Worm (Caenorhabditis elegans) whole organism, young adult: Measurements from ENCODE around the gene B0563.9.
A peak's percentile ranks its signal among the peaks of the same experiment; 100 is the strongest.

ENCODE experiments used
- C17E4.6 ChIP-seq: fragments of 200-800 bp; sonication (Bioruptor generic); IDR thresholded peaks from 2 replicates; pipeline ENCODE4 v1.3.6; 2022; ENCODE audit warnings: missing genetic modification reagents, missing genetic modification characterization, missing compliant biosample characterization
- K12H6.12 ChIP-seq: fragments of 200-800 bp; sonication (Bioruptor generic); optimal IDR thresholded peaks from 2 replicates; lab custom pipeline; 2018; ENCODE audit warnings: mild to moderate bottlenecking, missing genetic modification characterization, missing compliant biosample characterization
- Y56A3A.18 ChIP-seq: fragments of 200-800 bp; sonication (Bioruptor generic); IDR thresholded peaks from 2 replicates; pipeline ENCODE4 v1.3.6; 2022; ENCODE audit warnings: missing genetic modification reagents, missing genetic modification characterization, missing compliant biosample characterization
- akir-1 ChIP-seq: fragments of 200-800 bp; sonication (Bioruptor generic); optimal IDR thresholded peaks from 2 replicates; lab custom pipeline; 2018; ENCODE audit warnings: mild to moderate bottlenecking, missing genetic modification characterization, moderate library complexity, missing compliant biosample characterization
- attf-5 ChIP-seq: fragments of 200-800 bp; sonication (Bioruptor generic); optimal IDR thresholded peaks from 2 replicates; lab custom pipeline; 2018; ENCODE audit warnings: mild to moderate bottlenecking, missing genetic modification characterization, missing compliant biosample characterization
- bed-2 ChIP-seq: fragments of 200-800 bp; sonication (Bioruptor generic); IDR thresholded peaks from 2 replicates; pipeline ENCODE4 v1.3.6; 2022; ENCODE audit warnings: missing genetic modification reagents, missing genetic modification characterization, missing compliant biosample characterization
- ccch-3 ChIP-seq: fragments of 200-800 bp; sonication (Bioruptor generic); optimal IDR thresholded peaks from 2 replicates; lab custom pipeline; 2018; ENCODE audit warnings: mild to moderate bottlenecking, missing genetic modification characterization, missing compliant biosample characterization
- ceh-100 ChIP-seq: fragments of 200-800 bp; sonication (Bioruptor generic); IDR thresholded peaks from 2 replicates; pipeline ENCODE4 v1.3.6; 2022; ENCODE audit warnings: missing genetic modification reagents, missing genetic modification characterization, missing compliant biosample characterization
- ceh-27 ChIP-seq: fragments of 200-800 bp; sonication (Bioruptor generic); optimal IDR thresholded peaks from 2 replicates; lab custom pipeline; 2018; ENCODE audit warnings: mild to moderate bottlenecking, missing genetic modification characterization, moderate library complexity, missing compliant biosample characterization
- ceh-79 ChIP-seq: sonication (generic microtip); optimal IDR thresholded peaks from 2 replicates; lab custom pipeline; 2017; ENCODE audit warnings: mild to moderate bottlenecking, missing genetic modification characterization, missing compliant biosample characterization
- chd-7 ChIP-seq: sonication (generic microtip); optimal IDR thresholded peaks from 2 replicates; lab custom pipeline; 2016; ENCODE audit warnings: mild to moderate bottlenecking, missing genetic modification characterization, moderate library complexity, missing compliant biosample characterization
- die-1 ChIP-seq: sonication (generic microtip); optimal IDR thresholded peaks from 2 replicates; lab custom pipeline; 2016; ENCODE audit warnings: missing genotype, mild to moderate bottlenecking, missing genetic modification characterization, missing compliant biosample characterization
- dox-1 ChIP-seq: fragments of 200-800 bp; sonication (Bioruptor generic); IDR thresholded peaks from 2 replicates; pipeline ENCODE4 v1.3.6; 2022; ENCODE audit warnings: missing genetic modification reagents, missing genetic modification characterization, missing compliant biosample characterization
- dpff-1 ChIP-seq: sonication (generic microtip); optimal IDR thresholded peaks from 2 replicates; lab custom pipeline; 2017; ENCODE audit warnings: mild to moderate bottlenecking, missing genetic modification characterization, missing compliant biosample characterization
- egl-44 ChIP-seq: fragments of 200-800 bp; sonication (Bioruptor generic); IDR thresholded peaks from 2 replicates; pipeline ENCODE4 v1.3.6; 2022; ENCODE audit warnings: missing genetic modification reagents, missing genetic modification characterization, missing compliant biosample characterization
- egrh-3 ChIP-seq: fragments of 200-800 bp; sonication (Bioruptor generic); IDR thresholded peaks from 2 replicates; pipeline ENCODE4 v1.3.6; 2022; ENCODE audit warnings: missing genetic modification reagents, missing genetic modification characterization, missing compliant biosample characterization
- gei-17 ChIP-seq: fragments of 200-800 bp; sonication (Bioruptor generic); optimal IDR thresholded peaks from 2 replicates; lab custom pipeline; 2018; ENCODE audit warnings: mild to moderate bottlenecking, missing genetic modification characterization, missing compliant biosample characterization
- hmg-1.2 ChIP-seq: fragments of 200-800 bp; sonication (Bioruptor generic); IDR thresholded peaks from 2 replicates; pipeline ENCODE4 v1.3.6; 2022; ENCODE audit warnings: missing genetic modification reagents, missing genetic modification characterization, missing compliant biosample characterization
- hmg-20 ChIP-seq: fragments of 200-800 bp; sonication (Bioruptor generic); IDR thresholded peaks from 2 replicates; pipeline ENCODE4 v1.3.6; 2022; ENCODE audit warnings: missing genetic modification reagents, missing genetic modification characterization, missing compliant biosample characterization
- lag-1 ChIP-seq: fragments of 200-800 bp; sonication (Bioruptor generic); IDR thresholded peaks from 2 replicates; pipeline ENCODE4 v1.3.6; 2022; ENCODE audit warnings: missing genetic modification reagents, missing genetic modification characterization, missing compliant biosample characterization
- lin-40 ChIP-seq: sonication (generic microtip); optimal IDR thresholded peaks from 2 replicates; lab custom pipeline; 2016; ENCODE audit warnings: missing genetic modification characterization, mild to moderate bottlenecking, missing compliant biosample characterization, missing genotype, missing genetic modification reagents
- lin-54 ChIP-seq: fragments of 200-800 bp; sonication (Bioruptor generic); optimal IDR thresholded peaks from 2 replicates; lab custom pipeline; 2018; ENCODE audit warnings: mild to moderate bottlenecking, missing genetic modification characterization, missing compliant biosample characterization
- rec-8 ChIP-seq, 2 experiments: sonication (generic microtip); optimal IDR thresholded peaks; 2 replicates each; lab custom pipeline; 2016; ENCODE audit warnings: mild to moderate bottlenecking in 2 of 2, missing genetic modification characterization in 2 of 2, missing genetic modification reagents in 2 of 2, missing genotype in 2 of 2, missing biosample characterization in 1 of 2, missing compliant biosample characterization in 1 of 2, moderate library complexity in 1 of 2
- repo-1 ChIP-seq: sonication (generic microtip); optimal IDR thresholded peaks from 2 replicates; lab custom pipeline; 2017; ENCODE audit warnings: mild to moderate bottlenecking, missing genetic modification characterization, missing compliant biosample characterization
- snpc-1.3 ChIP-seq: sonication (generic microtip); optimal IDR thresholded peaks from 2 replicates; lab custom pipeline; 2017; ENCODE audit warnings: missing genetic modification characterization, mild to moderate bottlenecking, missing compliant biosample characterization, antibody characterized with exemption, moderate library complexity, missing genotype, missing genetic modification reagents; ENCODE audit not compliant: insufficient read depth
- snpc-3.4 ChIP-seq: sonication (generic microtip); optimal IDR thresholded peaks from 2 replicates; lab custom pipeline; 2017; ENCODE audit warnings: missing genetic modification characterization, mild to moderate bottlenecking, missing compliant biosample characterization, antibody characterized with exemption, moderate library complexity, missing genotype, missing genetic modification reagents
- somi-1 ChIP-seq: fragments of 200-800 bp; sonication (Bioruptor generic); optimal IDR thresholded peaks from 2 replicates; lab custom pipeline; 2018; ENCODE audit warnings: mild to moderate bottlenecking, missing genetic modification characterization, missing compliant biosample characterization
- sptf-2 ChIP-seq: fragments of 200-800 bp; sonication (Bioruptor generic); optimal IDR thresholded peaks from 2 replicates; lab custom pipeline; 2018; ENCODE audit warnings: mild to moderate bottlenecking, missing genetic modification characterization, missing compliant biosample characterization
- tlf-1 ChIP-seq: fragments of 200-800 bp; sonication (Bioruptor generic); optimal IDR thresholded peaks from 2 replicates; lab custom pipeline; 2018; ENCODE audit warnings: mild to moderate bottlenecking, missing genetic modification characterization, missing compliant biosample characterization
- ztf-26 ChIP-seq: sonication (generic microtip); optimal IDR thresholded peaks from 2 replicates; lab custom pipeline; 2017; ENCODE audit warnings: missing genetic modification characterization, missing compliant biosample characterization

B0563.9 gene

DNA sequence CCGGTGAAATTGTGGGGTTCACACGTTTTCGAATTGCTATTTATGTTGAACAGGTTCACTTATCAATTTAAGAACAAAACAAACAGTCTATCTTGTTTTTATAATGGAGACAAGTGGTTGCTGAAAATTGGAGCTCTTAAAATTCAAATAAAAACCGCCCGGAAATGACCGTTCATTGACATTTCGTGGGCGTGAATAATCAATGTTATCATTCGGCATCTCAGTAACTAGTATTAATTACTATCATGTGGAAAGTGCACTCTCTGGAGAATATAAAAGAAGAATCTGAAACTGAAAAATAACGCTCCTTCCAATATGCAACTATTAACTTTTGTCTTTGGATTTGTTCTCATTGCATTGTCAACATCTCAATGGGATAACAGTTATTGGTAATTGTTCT lies at the start of gene B0563.9:
TSS of gene B0563.9 (plus strand) at position 301 of the 400 bp plus-strand sequence.
- TF ChIP-seq gei-17 (GFP tag; lab: Kevin White, UChicago): no peak
- TF ChIP-seq K12H6.12 (tag; lab: Kevin White, UChicago): no peak
- no peak for TF ChIP-seq rec-8 (tag; optimal IDR thresholded peaks at IDR 0.05; lab: Kevin White, UChicago)
- TF ChIP-seq akir-1 (GFP tag; lab: Kevin White, UChicago): no peak
- TF ChIP-seq bed-2: no peak
- no peak for TF ChIP-seq hmg-20
- no peak for TF ChIP-seq dox-1 (GFP tag; lab: Robert Waterston, UW)
- no peak for TF ChIP-seq ceh-100 (GFP tag; lab: Robert Waterston, UW)

ce11 chrX:9118741-9119140 lies 49.6 kb upstream of the B0563.9 start:
- TF ChIP-seq egrh-3 (peak; percentile 62), hmg-1.2 (GFP tag; lab: Robert Waterston, UW) (peak; percentile 11; the same call in 1 of the 2 replicates), ztf-26 (tag; lab: Kevin White, UChicago) (peak; percentile 8)
- TF ChIP-seq, all 124 proteins: peak for 3; not testable (repeated sequence) for 121

- TF ChIP-seq egl-44 (GFP tag; lab: Robert Waterston, UW) (no peak), ceh-27 (no peak), sptf-2 (GFP tag; lab: Kevin White, UChicago) (no peak), tlf-1 (GFP tag; lab: Kevin White, UChicago) (no peak), repo-1 (no peak), hmg-20 (no peak)
These were observed 30.9 kb upstream of the B0563.9 start, which contains the start of gene B0563.6 for ce11 chrX:9137402-9137801. B0563.6 (plus strand) TSS chrX:9137702.

DNA sequence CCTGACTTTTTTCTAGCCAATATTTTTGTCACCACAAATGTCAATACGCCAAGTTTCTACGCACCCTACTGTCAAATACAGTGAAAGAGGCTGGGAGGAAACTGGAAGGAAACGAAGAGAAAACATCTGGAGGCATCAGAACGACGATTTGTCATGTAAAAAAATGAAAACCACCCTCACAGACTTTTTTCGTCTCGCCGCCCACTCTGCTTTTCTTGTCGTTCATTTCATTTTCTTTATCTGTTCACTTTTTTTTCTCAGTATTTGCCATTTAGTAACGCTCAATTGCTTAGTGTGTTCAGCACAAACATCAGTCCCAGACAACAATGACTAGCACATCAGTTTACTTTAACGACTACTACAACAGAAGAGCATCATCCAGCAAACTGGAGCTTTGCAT lies 22.5 kb upstream of the B0563.9 start, which contains the start of gene B0563.5:
TSS of gene B0563.5 (plus strand) at position 301 of the 400 bp plus-strand sequence.
- TF ChIP-seq die-1 (tag; lab: Kevin White, UChicago) (no peak), Y56A3A.18 (GFP tag; lab: Robert Waterston, UW) (no peak), K12H6.12 (tag; lab: Kevin White, UChicago) (no peak), lin-54 (no peak), dox-1 (GFP tag; lab: Robert Waterston, UW) (no peak), ztf-26 (tag; lab: Kevin White, UChicago) (no peak), C17E4.6 (GFP tag; lab: Robert Waterston, UW) (no peak), ccch-3 (GFP tag; lab: Kevin White, UChicago) (no peak), chd-7 (tag; lab: Kevin White, UChicago) (no peak), repo-1 (no peak), snpc-1.3 (tag; lab: Kevin White, UChicago) (no peak), dpff-1 (tag; lab: Kevin White, UChicago) (no peak), attf-5 (GFP tag; lab: Kevin White, UChicago) (no peak), snpc-3.4 (tag; lab: Kevin White, UChicago) (no peak), ceh-79 (tag; lab: Kevin White, UChicago) (no peak)

DNA sequence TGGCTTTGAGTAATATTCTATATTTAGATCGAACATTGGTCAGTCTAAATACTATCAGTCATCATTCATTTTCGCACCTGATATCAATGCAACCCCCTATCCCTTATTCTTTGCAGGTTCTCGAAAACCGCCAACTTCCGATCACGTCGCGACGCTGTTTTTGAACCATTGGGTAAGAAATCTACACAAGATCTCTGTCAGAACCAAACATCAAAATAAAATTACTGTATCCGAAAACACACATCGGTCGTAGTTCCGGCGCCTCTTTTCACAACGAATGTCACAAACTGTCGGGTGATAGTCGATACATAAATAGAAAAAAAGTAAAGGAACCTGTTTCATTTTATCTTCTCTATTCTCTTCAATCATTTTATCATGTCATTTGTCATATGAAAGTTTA lies 21.4 kb upstream of the B0563.9 start:
- peak; percentile 70 for TF ChIP-seq ztf-26 (tag; lab: Kevin White, UChicago)
- no peak for TF ChIP-seq lag-1
- TF ChIP-seq lin-40 (tag; lab: Kevin White, UChicago): peak; percentile 64
- TF ChIP-seq chd-7 (tag; lab: Kevin White, UChicago): peak; percentile 15
- TF ChIP-seq somi-1 (GFP tag; lab: Kevin White, UChicago): peak; percentile 61
